Worm (Caenorhabditis elegans) whole organism, L4/young adult: Measurements from ENCODE around the gene C44C10.12.
A peak's percentile ranks its signal among the peaks of the same experiment; 100 is the strongest.

Experiments used
- W03F9.2 ChIP-seq: fragments of 150-350 bp; optimal IDR thresholded peaks from 2 replicates; lab custom pipeline; 2014; ENCODE audit warnings: missing biosample characterization, missing genetic modification characterization
- dao-5 ChIP-seq: sonication (generic microtip); optimal IDR thresholded peaks from 2 replicates; lab custom pipeline; 2016; ENCODE audit warnings: missing genotype, missing genetic modification characterization, moderate library complexity, missing compliant biosample characterization
- him-1 ChIP-seq: sonication (generic microtip); optimal IDR thresholded peaks from 2 replicates; lab custom pipeline; 2016; ENCODE audit warnings: missing genotype, missing genetic modification reagents, missing genetic modification characterization, missing compliant biosample characterization

C44C10.12 gene

ce11 chrX:11679211-11679977 lies 17.4 kb upstream of the C44C10.12 start:
- TF ChIP-seq dao-5 (tag; lab: Kevin White, UChicago) = no peak
- TF ChIP-seq him-1 (tag; lab: Kevin White, UChicago) = no peak
- TF ChIP-seq W03F9.2 (tag; lab: Kevin White, UChicago) = no peak

ce11 chrX:11680851-11681250 lies 15.9 kb upstream of the C44C10.12 start, which contains the start of gene T04F8.7:
TSS of gene T04F8.7 (minus strand) at chrX:11680980.
- TF ChIP-seq W03F9.2 (tag; lab: Kevin White, UChicago) = no peak
- no peak for TF ChIP-seq him-1 (tag; lab: Kevin White, UChicago)
- no peak for TF ChIP-seq dao-5 (tag; lab: Kevin White, UChicago)

ce11 chrX:11684261-11684660 lies 12.5 kb upstream of the C44C10.12 start, which contains the start of gene hnd-1:
TSS of gene hnd-1 (plus strand) at chrX:11684561.
- TF ChIP-seq W03F9.2 (tag; lab: Kevin White, UChicago) (no peak), dao-5 (tag; lab: Kevin White, UChicago) (no peak), him-1 (tag; lab: Kevin White, UChicago) (no peak)

ce11 chrX:11687836-11688319 lies 8.9 kb upstream of the C44C10.12 start, which contains the start of gene C44C10.7:
TSS of gene C44C10.7 (minus strand) at chrX:11688269.
- TF ChIP-seq him-1 (tag; lab: Kevin White, UChicago) = no peak
- no peak for TF ChIP-seq dao-5 (tag; lab: Kevin White, UChicago)
- no peak for TF ChIP-seq W03F9.2 (tag; lab: Kevin White, UChicago)

- no peak for TF ChIP-seq W03F9.2 (tag; lab: Kevin White, UChicago)
- TF ChIP-seq dao-5 (tag; lab: Kevin White, UChicago) = no peak
- no peak for TF ChIP-seq him-1 (tag; lab: Kevin White, UChicago)
Measured at ce11 chrX:11690014-11690591, 6.7 kb upstream of the C44C10.12 start, which contains the start of the genes C44C10.10 and C44C10.5. TSS of gene C44C10.10 (plus strand) at chrX:11690314. TSS of gene C44C10.5 (plus strand) at chrX:11690541.

- TF ChIP-seq dao-5 (tag; lab: Kevin White, UChicago) = no peak
- TF ChIP-seq him-1 (tag; lab: Kevin White, UChicago) = no peak
- no peak for TF ChIP-seq W03F9.2 (tag; lab: Kevin White, UChicago)
Measured at ce11 chrX:11693092-11693491, 3.7 kb upstream of the C44C10.12 start, which contains the start of gene smcl-1. TSS of gene smcl-1 (plus strand) at chrX:11693464.

ce11 chrX:11700263-11700662 lies 3.5 kb downstream of the C44C10.12 start, which contains the start of gene C44C10.15:
TSS of gene C44C10.15 (minus strand) at chrX:11700363.
- no peak for TF ChIP-seq dao-5 (tag; lab: Kevin White, UChicago)
- TF ChIP-seq W03F9.2 (tag; lab: Kevin White, UChicago) = no peak
- no peak for TF ChIP-seq him-1 (tag; lab: Kevin White, UChicago)

ce11 chrX:11702236-11702635 lies 5.4 kb downstream of the C44C10.12 start, which contains the start of gene C44C10.3:
TSS of gene C44C10.3 (plus strand) at chrX:11702536.
- no peak for TF ChIP-seq W03F9.2 (tag; lab: Kevin White, UChicago)
- TF ChIP-seq him-1 (tag; lab: Kevin White, UChicago) = no peak
- TF ChIP-seq dao-5 (tag; lab: Kevin White, UChicago) = no peak

ce11 chrX:11710229-11710628 lies 13.4 kb downstream of the C44C10.12 start, which contains the start of gene C44C10.11:
TSS of gene C44C10.11 (minus strand) at chrX:11710343.
- TF ChIP-seq him-1 (tag; lab: Kevin White, UChicago) (no peak), W03F9.2 (tag; lab: Kevin White, UChicago) (peak; percentile 16), dao-5 (tag; lab: Kevin White, UChicago) (no peak)

ce11 chrX:11711437-11712080 lies 14.8 kb downstream of the C44C10.12 start:
- TF ChIP-seq dao-5 (tag; lab: Kevin White, UChicago) (no peak), him-1 (tag; lab: Kevin White, UChicago) (no peak), W03F9.2 (tag; lab: Kevin White, UChicago) (no peak)

ce11 chrX:11712230-11712853 lies 15.5 kb downstream of the C44C10.12 start, which contains the start of gene col-180:
TSS of gene col-180 (minus strand) at chrX:11712280.
- TF ChIP-seq him-1 (tag; lab: Kevin White, UChicago) = no peak
- TF ChIP-seq W03F9.2 (tag; lab: Kevin White, UChicago) = no peak
- no peak for TF ChIP-seq dao-5 (tag; lab: Kevin White, UChicago)

ce11 chrX:11716463-11716960 lies 19.7 kb downstream of the C44C10.12 start, which contains the start of gene C44C10.9:
TSS of gene C44C10.9 (minus strand) at chrX:11716513.
- TF ChIP-seq dao-5 (tag; lab: Kevin White, UChicago) (no peak), W03F9.2 (tag; lab: Kevin White, UChicago) (no peak), him-1 (tag; lab: Kevin White, UChicago) (no peak)
